Worm (Caenorhabditis elegans) whole organism, L3 larva: ENCODE measurements around the gene din-1.

Source experiments
- R02D3.7 ChIP-seq: fragments of 150-350 bp; optimal IDR thresholded peaks from 2 replicates; lab custom pipeline; 2014; ENCODE audit warnings: missing biosample characterization, missing genetic modification characterization
- ZK546.5 ChIP-seq: sonication (generic microtip); optimal IDR thresholded peaks from 2 replicates; lab custom pipeline; 2017; ENCODE audit warnings: missing biosample characterization, missing genetic modification characterization
- aly-2 ChIP-seq: fragments of 150-350 bp; optimal IDR thresholded peaks from 2 replicates; lab custom pipeline; 2014; ENCODE audit warnings: missing biosample characterization, missing genetic modification characterization
- ceh-16 ChIP-seq: sonication (generic microtip); optimal IDR thresholded peaks from 2 replicates; lab custom pipeline; 2017; ENCODE audit warnings: missing biosample characterization, missing genetic modification characterization
- ceh-28 ChIP-seq: fragments of 150-350 bp; optimal IDR thresholded peaks from 2 replicates; lab custom pipeline; 2014; ENCODE audit warnings: missing biosample characterization, missing genetic modification reagents, missing genetic modification characterization
- ceh-82 ChIP-seq: fragments of 150-350 bp; optimal IDR thresholded peaks from 2 replicates; lab custom pipeline; 2014; ENCODE audit warnings: missing biosample characterization, missing genetic modification characterization
- ceh-9 ChIP-seq: sonication (generic microtip); optimal IDR thresholded peaks from 2 replicates; lab custom pipeline; 2018; ENCODE audit warnings: missing biosample characterization, missing genetic modification characterization
- egl-27 ChIP-seq: sonication (generic microtip); optimal IDR thresholded peaks from 4 replicates; lab custom pipeline; 2017; ENCODE audit warnings: missing biosample characterization, missing genetic modification reagents, missing genetic modification characterization
- egl-5 ChIP-seq: fragments of 150-350 bp; optimal IDR thresholded peaks from 2 replicates; lab custom pipeline; 2017; ENCODE audit warnings: missing biosample characterization, missing genetic modification reagents, missing genetic modification characterization, inconsistent platforms
- elt-3 ChIP-seq, 3 experiments: fragments of 150-350 bp in 1 of 3; sonication (generic microtip) in 2 of 3; optimal IDR thresholded peaks; 2 replicates in 2 of 3; 4 replicates in 1 of 3; lab custom pipeline; 2014 to 2017; ENCODE audit warnings: missing biosample characterization in 3 of 3, missing genetic modification characterization in 3 of 3
- fkh-2 ChIP-seq: fragments of 150-350 bp; optimal IDR thresholded peaks from 2 replicates; lab custom pipeline; 2014; ENCODE audit warnings: missing biosample characterization, missing genetic modification reagents, missing genetic modification characterization
- hmg-11 ChIP-seq: sonication (generic microtip); optimal IDR thresholded peaks from 2 replicates; lab custom pipeline; 2016; ENCODE audit warnings: missing genetic modification characterization, missing compliant biosample characterization
- lin-15B ChIP-seq: fragments of 150-350 bp; optimal IDR thresholded peaks from 2 replicates; lab custom pipeline; 2014; ENCODE audit warnings: missing biosample characterization, missing genetic modification characterization
- lin-39 ChIP-seq: fragments of 150-350 bp; optimal IDR thresholded peaks from 2 replicates; lab custom pipeline; 2018; ENCODE audit warnings: missing biosample characterization, missing genetic modification reagents, missing genetic modification characterization
- lsy-12 ChIP-seq: sonication (generic microtip); optimal IDR thresholded peaks from 2 replicates; lab custom pipeline; 2016; ENCODE audit warnings: mild to moderate bottlenecking, missing genetic modification characterization, missing compliant biosample characterization
- mdl-1 ChIP-seq: fragments of 150-350 bp; optimal IDR thresholded peaks from 2 replicates; lab custom pipeline; 2014; ENCODE audit warnings: missing biosample characterization, missing genetic modification characterization
- nhr-11 ChIP-seq: fragments of 150-350 bp; optimal IDR thresholded peaks from 2 replicates; lab custom pipeline; 2014; ENCODE audit warnings: missing biosample characterization, missing genetic modification characterization
- nhr-12 ChIP-seq: fragments of 150-350 bp; optimal IDR thresholded peaks from 2 replicates; lab custom pipeline; 2014; ENCODE audit warnings: missing biosample characterization, missing genetic modification characterization
- nhr-237 ChIP-seq: fragments of 150-350 bp; optimal IDR thresholded peaks from 2 replicates; lab custom pipeline; 2014; ENCODE audit warnings: missing biosample characterization, missing genetic modification characterization
- nhr-28 ChIP-seq: fragments of 150-350 bp; optimal IDR thresholded peaks from 2 replicates; lab custom pipeline; 2014; ENCODE audit warnings: missing biosample characterization, missing genetic modification characterization
- nhr-67 ChIP-seq: fragments of 150-350 bp; optimal IDR thresholded peaks from 2 replicates; lab custom pipeline; 2014; ENCODE audit warnings: missing biosample characterization, missing genetic modification characterization
- nhr-76 ChIP-seq: fragments of 150-350 bp; sonication (generic microtip); optimal IDR thresholded peaks from 5 replicates; lab custom pipeline; 2014; ENCODE audit warnings: missing biosample characterization, missing genetic modification characterization
- nhr-77 ChIP-seq: fragments of 150-350 bp; optimal IDR thresholded peaks from 2 replicates; lab custom pipeline; 2014; ENCODE audit warnings: missing biosample characterization, missing genetic modification characterization
- pha-4 ChIP-seq: fragments of 150-350 bp; optimal IDR thresholded peaks from 2 replicates; lab custom pipeline; 2014; ENCODE audit warnings: missing biosample characterization, missing genetic modification reagents, missing genetic modification characterization
- pqm-1 ChIP-seq: fragments of 150-350 bp; optimal IDR thresholded peaks from 2 replicates; lab custom pipeline; 2017; ENCODE audit warnings: missing biosample characterization, missing genetic modification characterization, inconsistent platforms
- skn-1 ChIP-seq: fragments of 150-350 bp; optimal IDR thresholded peaks from 2 replicates; lab custom pipeline; 2014; ENCODE audit warnings: missing biosample characterization, missing genetic modification characterization
- snpc-4 ChIP-seq: fragments of 150-350 bp; optimal IDR thresholded peaks from 2 replicates; lab custom pipeline; 2014; ENCODE audit warnings: missing biosample characterization, missing genetic modification characterization
- tbx-2 ChIP-seq: sonication (generic microtip); optimal IDR thresholded peaks from 2 replicates; lab custom pipeline; 2016; ENCODE audit warnings: mild to moderate bottlenecking, missing genetic modification characterization, missing compliant biosample characterization
- unc-39 ChIP-seq: sonication (generic microtip); optimal IDR thresholded peaks from 4 replicates; lab custom pipeline; 2017; ENCODE audit warnings: missing biosample characterization, missing genetic modification characterization
- unc-62 ChIP-seq: fragments of 150-350 bp; sonication (generic microtip); optimal IDR thresholded peaks from 4 replicates; lab custom pipeline; 2014; ENCODE audit warnings: missing biosample characterization, missing genetic modification reagents, missing genetic modification characterization
- ztf-11 ChIP-seq: fragments of 150-350 bp; optimal IDR thresholded peaks from 2 replicates; lab custom pipeline; 2014; ENCODE audit warnings: missing biosample characterization, missing genetic modification characterization
- ztf-4 ChIP-seq: fragments of 150-350 bp; optimal IDR thresholded peaks from 2 replicates; lab custom pipeline; 2014; ENCODE audit warnings: missing biosample characterization, missing genetic modification characterization

The din-1 gene

ce11 chrII:11595368-11595996 is 37.9 kb downstream of the din-1 start, which contains the start of gene gfat-1:
gfat-1 (minus strand) TSS chrII:11595418.
- TF ChIP-seq ceh-82 (tag; lab: Kevin White, UChicago) (no peak), pqm-1 (no peak), egl-27 (tag; lab: Kevin White, UChicago) (no peak), egl-5 (tag; lab: Kevin White, UChicago) (no peak), nhr-11 (tag; lab: Kevin White, UChicago) (no peak), ZK546.5 (tag; lab: Kevin White, UChicago) (no peak), lin-39 (tag; lab: Kevin White, UChicago) (peak; percentile 24), ztf-4 (tag; lab: Kevin White, UChicago) (no peak), mdl-1 (tag; lab: Kevin White, UChicago) (peak; percentile 45), nhr-76 (tag; lab: Kevin White, UChicago) (no peak), unc-39 (tag; lab: Kevin White, UChicago) (no peak), ztf-11 (tag; lab: Kevin White, UChicago) (no peak), tbx-2 (tag; lab: Kevin White, UChicago) (no peak), skn-1 (tag; lab: Kevin White, UChicago) (no peak), fkh-2 (tag; lab: Kevin White, UChicago) (no peak), snpc-4 (tag; lab: Kevin White, UChicago) (no peak), pha-4 (no peak), aly-2 (tag; lab: Kevin White, UChicago) (no peak), unc-62 (GFP tag; lab: Kevin White, UChicago) (no peak), ceh-16 (tag; lab: Kevin White, UChicago) (no peak), lsy-12 (no peak), lin-15B (peak; percentile 1), elt-3 (tag; optimal IDR thresholded peaks at IDR 0.05; lab: Kevin White, UChicago) (no peak)

- TF ChIP-seq lin-15B, result no peak
- no peak for TF ChIP-seq unc-62 (GFP tag; lab: Kevin White, UChicago)
- TF ChIP-seq aly-2 (tag; lab: Kevin White, UChicago), result no peak
- TF ChIP-seq nhr-12 (tag; lab: Kevin White, UChicago), result no peak
These were observed 41.4 kb downstream of the din-1 start, which contains the start of gene F07A11.1 for ce11 chrII:11592023-11592422. F07A11.1 (minus strand) TSS chrII:11592123.

- no peak for TF ChIP-seq nhr-237 (tag; lab: Kevin White, UChicago)
- TF ChIP-seq R02D3.7 (tag; lab: Kevin White, UChicago), result no peak
- no peak for TF ChIP-seq lsy-12
- TF ChIP-seq nhr-77 (tag; lab: Kevin White, UChicago), result no peak
- TF ChIP-seq ceh-16 (tag; lab: Kevin White, UChicago), result no peak
- no peak for TF ChIP-seq snpc-4 (tag; lab: Kevin White, UChicago)
- TF ChIP-seq fkh-2 (tag; lab: Kevin White, UChicago), result no peak
- no peak for TF ChIP-seq ztf-4 (tag; lab: Kevin White, UChicago)
- TF ChIP-seq tbx-2 (tag; lab: Kevin White, UChicago), result no peak
- no peak for TF ChIP-seq ceh-9 (tag; lab: Kevin White, UChicago)
These were observed 41.9 kb downstream of the din-1 start for ce11 chrII:11591558-11591957.

- TF ChIP-seq nhr-28 (tag; lab: Kevin White, UChicago) (no peak), lin-15B (no peak), snpc-4 (tag; lab: Kevin White, UChicago) (no peak), tbx-2 (tag; lab: Kevin White, UChicago) (no peak), ceh-28 (tag; lab: Kevin White, UChicago) (no peak), hmg-11 (no peak), ztf-4 (tag; lab: Kevin White, UChicago) (no peak)
These were observed 45.1 kb downstream of the din-1 start for ce11 chrII:11588304-11588703.

ce11 chrII:11582698-11583097 is 50.7 kb downstream of the din-1 start, which contains the start of gene ints-7:
ints-7 (plus strand) TSS chrII:11582849.
- TF ChIP-seq ztf-4 (tag; lab: Kevin White, UChicago), result no peak
- TF ChIP-seq nhr-67 (tag; lab: Kevin White, UChicago), result no peak
